Worm (Caenorhabditis elegans) whole organism, L4/young adult: Measurements from ENCODE around the gene C09E7.10.

Experiments used
- dao-5 ChIP-seq: sonication (generic microtip); optimal IDR thresholded peaks from 2 replicates; lab custom pipeline; 2016; ENCODE audit warnings: missing genotype, missing genetic modification characterization, moderate library complexity, missing compliant biosample characterization
- him-1 ChIP-seq: sonication (generic microtip); optimal IDR thresholded peaks from 2 replicates; lab custom pipeline; 2016; ENCODE audit warnings: missing genotype, missing genetic modification reagents, missing genetic modification characterization, missing compliant biosample characterization

DNA sequence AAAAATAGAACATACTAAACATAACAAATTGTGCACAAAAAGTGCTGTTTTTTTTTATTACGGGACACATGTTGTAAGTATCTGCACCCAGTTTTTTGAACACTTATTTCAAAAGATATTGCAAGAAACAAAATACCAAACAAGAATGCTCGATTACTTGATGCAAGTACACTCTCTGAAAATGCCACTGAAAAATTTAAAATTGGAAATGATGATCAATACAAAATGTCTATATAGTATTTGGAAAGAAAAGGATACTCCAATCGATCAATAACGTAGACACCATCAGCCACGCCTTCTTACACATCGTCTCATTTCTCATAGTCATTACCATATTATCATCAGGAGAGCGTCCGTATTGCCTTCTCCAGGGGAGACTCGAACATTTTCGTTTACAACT, 21.7 kb downstream of the C09E7.10 start, which contains the start of gene sdz-15:
- TF ChIP-seq him-1 (tag; lab: Kevin White, UChicago) (no peak), dao-5 (tag; lab: Kevin White, UChicago) (no peak)
